Worm (Caenorhabditis elegans): ENCODE results near the gene C18B2.3.

Gene C18B2.3

DNA sequence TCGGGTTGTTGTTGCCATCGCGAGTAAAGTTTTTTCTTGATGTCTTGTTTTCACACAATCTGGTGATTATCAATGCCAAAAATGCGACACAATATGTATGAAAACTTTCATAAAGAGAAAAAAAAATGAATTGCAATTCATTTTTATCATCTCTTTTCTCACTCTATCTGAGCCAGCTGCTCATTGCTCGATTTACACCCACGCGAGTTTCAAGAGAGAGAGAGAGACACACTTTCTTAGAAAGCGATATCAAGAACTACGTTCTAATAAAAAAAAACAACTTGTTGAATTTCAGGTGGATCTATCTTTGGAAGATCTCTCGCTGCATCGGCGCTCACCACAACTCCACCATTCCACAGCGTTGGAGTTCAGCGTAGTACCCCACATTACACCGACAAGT, 991 bp downstream of the C18B2.3 start:
- TF ChIP-seq zag-1 (tag; optimal IDR thresholded peaks at IDR 0.05): no peak
- no peak for TF ChIP-seq ZK337.2 (GFP tag; IDR thresholded peaks at IDR 0.05)
- TF ChIP-seq ztf-7 (tag; optimal IDR thresholded peaks at IDR 0.05): no peak
- TF ChIP-seq lin-13 (GFP tag; optimal IDR thresholded peaks at IDR 0.05): no peak
- TF ChIP-seq nhr-28 (tag; optimal IDR thresholded peaks at IDR 0.05): no peak
- no peak for TF ChIP-seq fkh-10 (GFP tag; optimal IDR thresholded peaks at IDR 0.05)

DNA sequence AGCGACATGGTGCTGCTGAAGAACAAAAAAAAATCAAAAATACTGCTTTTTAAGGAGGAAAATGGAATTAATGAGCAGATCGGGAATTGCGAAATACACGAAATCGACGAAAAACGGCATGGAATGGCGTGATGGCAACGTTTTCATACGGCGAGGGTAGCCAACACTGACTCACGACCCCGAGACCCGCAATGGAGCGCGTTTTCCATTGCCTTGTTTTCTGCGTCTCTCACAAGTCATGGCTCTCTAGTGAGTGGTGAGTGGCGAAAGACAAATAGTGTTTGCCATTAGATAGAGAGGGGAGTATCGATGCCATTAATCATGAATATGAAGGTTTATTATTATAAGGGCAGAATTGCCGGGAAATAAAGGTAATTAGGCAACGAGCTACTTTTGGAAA, 4.1 kb downstream of the C18B2.3 start, which contains the start of gene C18B2.4:
TSS of gene C18B2.4 (minus strand) at position 15 of the 400 bp plus-strand sequence.
- TF ChIP-seq daf-16 (GFP tag; optimal IDR thresholded peaks at IDR 0.05) (no peak), daf-16 (tag; optimal IDR thresholded peaks at IDR 0.05) (peak; percentile 79), ceh-20 (GFP tag; IDR thresholded peaks at IDR 0.05) (peak; percentile 87), sdz-12 (GFP tag; optimal IDR thresholded peaks at IDR 0.05) (no peak), hlh-30 (tag; optimal IDR thresholded peaks at IDR 0.05; ENCODE audit: insufficient read depth) (peak; percentile 97), nhr-25 (tag; optimal IDR thresholded peaks at IDR 0.05; ENCODE audit: borderline replicate concordance, insufficient read depth) (peak; percentile 13), dpl-1 (GFP tag; optimal IDR thresholded peaks at IDR 0.05) (peak; percentile 28), nhr-42 (GFP tag; IDR thresholded peaks at IDR 0.05) (no peak), nhr-77 (tag; optimal IDR thresholded peaks at IDR 0.05) (peak; percentile 66), ZK546.5 (tag; optimal IDR thresholded peaks at IDR 0.05) (no peak), lin-1 (GFP tag; IDR thresholded peaks at IDR 0.05) (peak; percentile 53; the same call in 1 of the 2 replicates), mdl-1 (tag; optimal IDR thresholded peaks at IDR 0.05) (peak in 1 of 2 experiments; percentile 35), pqm-1 (tag; optimal IDR thresholded peaks at IDR 0.05) (peak; percentile 62), nhr-6 (tag; optimal IDR thresholded peaks at IDR 0.05) (peak; percentile 80), F37D6.2 (tag; optimal IDR thresholded peaks at IDR 0.05) (peak; percentile 13), mep-1 (tag; optimal IDR thresholded peaks at IDR 0.05) (peak; percentile 78), Y5F2A.4 (GFP tag; optimal IDR thresholded peaks at IDR 0.05) (no peak), jun-1 (tag; optimal IDR thresholded peaks at IDR 0.05) (no peak), T26A8.4 (GFP tag; IDR thresholded peaks at IDR 0.05) (0 out of 2 replicates have a peak, but pooled peaks have one; percentile 32), mxl-3 (GFP tag; optimal IDR thresholded peaks at IDR 0.05) (peak; percentile 95), dmd-6 (GFP tag; IDR thresholded peaks at IDR 0.05) (peak; percentile 75), nhr-76 (tag; optimal IDR thresholded peaks at IDR 0.05) (no peak), nhr-28 (tag; optimal IDR thresholded peaks at IDR 0.05) (peak; percentile 81), set-16 (GFP tag; IDR thresholded peaks at IDR 0.05) (peak; percentile 28; the same call in 1 of the 2 replicates), aha-1 (tag) (peak; percentile 98), hmg-1.1 (GFP tag; IDR thresholded peaks at IDR 0.05) (peak; percentile 83), ama-1 (optimal IDR thresholded peaks at IDR 0.05) (peak; percentile 51), lsy-2 (tag; optimal IDR thresholded peaks at IDR 0.05) (peak; percentile 24 to 80), zfp-3 (GFP tag; conservative IDR thresholded peaks at IDR 0.05) (no peak), egl-43 (GFP tag; IDR thresholded peaks at IDR 0.05) (peak; percentile 78), madf-9 (GFP tag; conservative IDR thresholded peaks at IDR 0.05) (0 out of 2 replicates have a peak, but pooled peaks have one; percentile 19), ctbp-1 (GFP tag; IDR thresholded peaks at IDR 0.05) (peak; percentile 65; the same call in 1 of the 2 replicates), saeg-2 (GFP tag; IDR thresholded peaks at IDR 0.05) (no peak), nhr-48 (tag; optimal IDR thresholded peaks at IDR 0.05) (no peak), Y105C5A.15 (GFP tag; IDR thresholded peaks at IDR 0.05) (no peak), nhr-102 (tag; optimal IDR thresholded peaks at IDR 0.05) (peak; percentile 12), unc-62 (GFP tag; optimal IDR thresholded peaks at IDR 0.05 in 1 of 2) (peak in 1 of 2 experiments; percentile 53), unc-62 (tag; optimal IDR thresholded peaks at IDR 0.05) (no peak), attf-4 (tag; optimal IDR thresholded peaks at IDR 0.05) (no peak), lin-38 (GFP tag; IDR thresholded peaks at IDR 0.05) (peak; percentile 86), nhr-11 (tag; optimal IDR thresholded peaks at IDR 0.05) (peak; percentile 76), hif-1 (tag; optimal IDR thresholded peaks at IDR 0.05) (peak in 1 of 2 experiments; percentile 66), hlh-11 (tag; optimal IDR thresholded peaks at IDR 0.05) (peak; percentile 87), lin-13 (GFP tag; optimal IDR thresholded peaks at IDR 0.05) (peak; percentile 66), arid-1 (GFP tag; conservative IDR thresholded peaks at IDR 0.05) (0 out of 2 replicates have a peak, but pooled peaks have one; percentile 7), vab-7 (GFP tag; IDR thresholded peaks at IDR 0.05) (peak; percentile 40; the same call in 1 of the 2 replicates)
